Worm (Caenorhabditis elegans) whole organism, L3 larva: Measurements from ENCODE around the gene srt-28.

Experiments used
- R02D3.7 ChIP-seq: fragments of 150-350 bp; optimal IDR thresholded peaks from 2 replicates; lab custom pipeline; 2014; ENCODE audit warnings: missing biosample characterization, missing genetic modification characterization
- ZK546.5 ChIP-seq: sonication (generic microtip); optimal IDR thresholded peaks from 2 replicates; lab custom pipeline; 2017; ENCODE audit warnings: missing biosample characterization, missing genetic modification characterization
- aly-2 ChIP-seq: fragments of 150-350 bp; optimal IDR thresholded peaks from 2 replicates; lab custom pipeline; 2014; ENCODE audit warnings: missing biosample characterization, missing genetic modification characterization
- ama-1 ChIP-seq: fragments of 150-350 bp; optimal IDR thresholded peaks from 2 replicates; lab custom pipeline; 2018
- ceh-16 ChIP-seq: sonication (generic microtip); optimal IDR thresholded peaks from 2 replicates; lab custom pipeline; 2017; ENCODE audit warnings: missing biosample characterization, missing genetic modification characterization
- ceh-28 ChIP-seq: fragments of 150-350 bp; optimal IDR thresholded peaks from 2 replicates; lab custom pipeline; 2014; ENCODE audit warnings: missing biosample characterization, missing genetic modification reagents, missing genetic modification characterization
- ceh-82 ChIP-seq: fragments of 150-350 bp; optimal IDR thresholded peaks from 2 replicates; lab custom pipeline; 2014; ENCODE audit warnings: missing biosample characterization, missing genetic modification characterization
- ceh-9 ChIP-seq: sonication (generic microtip); optimal IDR thresholded peaks from 2 replicates; lab custom pipeline; 2018; ENCODE audit warnings: missing biosample characterization, missing genetic modification characterization
- daf-12 ChIP-seq: fragments of 150-350 bp; optimal IDR thresholded peaks from 2 replicates; lab custom pipeline; 2014; ENCODE audit warnings: missing biosample characterization, missing genetic modification reagents, missing genetic modification characterization
- egl-5 ChIP-seq: fragments of 150-350 bp; optimal IDR thresholded peaks from 2 replicates; lab custom pipeline; 2017; ENCODE audit warnings: missing biosample characterization, missing genetic modification reagents, missing genetic modification characterization, inconsistent platforms
- elt-2 ChIP-seq: sonication (generic microtip); optimal IDR thresholded peaks from 2 replicates; lab custom pipeline; 2016; ENCODE audit warnings: missing genetic modification reagents, mild to moderate bottlenecking, missing genetic modification characterization, missing compliant biosample characterization
- elt-3 ChIP-seq, 3 experiments: fragments of 150-350 bp in 1 of 3; sonication (generic microtip) in 2 of 3; optimal IDR thresholded peaks; 2 replicates in 2 of 3; 4 replicates in 1 of 3; lab custom pipeline; 2014 to 2017; ENCODE audit warnings: missing biosample characterization in 3 of 3, missing genetic modification characterization in 3 of 3
- eor-1 ChIP-seq, 2 experiments: fragments of 150-350 bp; optimal IDR thresholded peaks; 2 replicates each; lab custom pipeline; 2014 to 2018; ENCODE audit warnings: missing biosample characterization in 2 of 2, missing genetic modification characterization in 2 of 2
- fkh-10 ChIP-seq: sonication (generic microtip); optimal IDR thresholded peaks from 2 replicates; lab custom pipeline; 2017; ENCODE audit warnings: missing biosample characterization, missing genetic modification reagents, missing genetic modification characterization
- fkh-2 ChIP-seq: fragments of 150-350 bp; optimal IDR thresholded peaks from 2 replicates; lab custom pipeline; 2014; ENCODE audit warnings: missing biosample characterization, missing genetic modification reagents, missing genetic modification characterization
- hmg-11 ChIP-seq: sonication (generic microtip); optimal IDR thresholded peaks from 2 replicates; lab custom pipeline; 2016; ENCODE audit warnings: missing genetic modification characterization, missing compliant biosample characterization
- jun-1 ChIP-seq: fragments of 150-350 bp; optimal IDR thresholded peaks from 2 replicates; lab custom pipeline; 2014; ENCODE audit warnings: missing biosample characterization, missing genetic modification reagents, missing genetic modification characterization
- lin-15B ChIP-seq: fragments of 150-350 bp; optimal IDR thresholded peaks from 2 replicates; lab custom pipeline; 2014; ENCODE audit warnings: missing biosample characterization, missing genetic modification characterization
- mdl-1 ChIP-seq: fragments of 150-350 bp; optimal IDR thresholded peaks from 2 replicates; lab custom pipeline; 2014; ENCODE audit warnings: missing biosample characterization, missing genetic modification characterization
- mml-1 ChIP-seq: fragments of 150-350 bp; sonication (generic microtip); optimal IDR thresholded peaks from 3 replicates; lab custom pipeline; 2014; ENCODE audit warnings: missing biosample characterization, missing genetic modification characterization
- nfya-1 ChIP-seq: sonication (generic microtip); optimal IDR thresholded peaks from 2 replicates; lab custom pipeline; 2017; ENCODE audit warnings: missing genetic modification characterization, mild to moderate bottlenecking, missing compliant biosample characterization, antibody characterized with exemption, moderate library complexity; ENCODE audit not compliant: insufficient read depth
- nhr-11 ChIP-seq: fragments of 150-350 bp; optimal IDR thresholded peaks from 2 replicates; lab custom pipeline; 2014; ENCODE audit warnings: missing biosample characterization, missing genetic modification characterization
- nhr-12 ChIP-seq: fragments of 150-350 bp; optimal IDR thresholded peaks from 2 replicates; lab custom pipeline; 2014; ENCODE audit warnings: missing biosample characterization, missing genetic modification characterization
- nhr-23 ChIP-seq: fragments of 150-350 bp; optimal IDR thresholded peaks from 2 replicates; lab custom pipeline; 2014; ENCODE audit warnings: missing biosample characterization, missing genetic modification reagents, missing genetic modification characterization
- nhr-237 ChIP-seq: fragments of 150-350 bp; optimal IDR thresholded peaks from 2 replicates; lab custom pipeline; 2014; ENCODE audit warnings: missing biosample characterization, missing genetic modification characterization
- nhr-25 ChIP-seq: sonication (generic microtip); optimal IDR thresholded peaks from 2 replicates; lab custom pipeline; 2017; ENCODE audit warnings: missing biosample characterization, missing genetic modification characterization
- nhr-28 ChIP-seq: fragments of 150-350 bp; optimal IDR thresholded peaks from 2 replicates; lab custom pipeline; 2014; ENCODE audit warnings: missing biosample characterization, missing genetic modification characterization
- nhr-67 ChIP-seq: fragments of 150-350 bp; optimal IDR thresholded peaks from 2 replicates; lab custom pipeline; 2014; ENCODE audit warnings: missing biosample characterization, missing genetic modification characterization
- nhr-77 ChIP-seq: fragments of 150-350 bp; optimal IDR thresholded peaks from 2 replicates; lab custom pipeline; 2014; ENCODE audit warnings: missing biosample characterization, missing genetic modification characterization
- pha-4 ChIP-seq: fragments of 150-350 bp; optimal IDR thresholded peaks from 2 replicates; lab custom pipeline; 2014; ENCODE audit warnings: missing biosample characterization, missing genetic modification reagents, missing genetic modification characterization
- pqm-1 ChIP-seq: fragments of 150-350 bp; optimal IDR thresholded peaks from 2 replicates; lab custom pipeline; 2017; ENCODE audit warnings: missing biosample characterization, missing genetic modification characterization, inconsistent platforms
- sea-2 ChIP-seq: fragments of 150-350 bp; sonication (generic microtip); optimal IDR thresholded peaks from 4 replicates; lab custom pipeline; 2014; ENCODE audit warnings: missing biosample characterization, missing genetic modification reagents, missing genetic modification characterization
- skn-1 ChIP-seq: fragments of 150-350 bp; optimal IDR thresholded peaks from 2 replicates; lab custom pipeline; 2014; ENCODE audit warnings: missing biosample characterization, missing genetic modification characterization
- snpc-4 ChIP-seq: fragments of 150-350 bp; optimal IDR thresholded peaks from 2 replicates; lab custom pipeline; 2014; ENCODE audit warnings: missing biosample characterization, missing genetic modification characterization
- tbx-2 ChIP-seq: sonication (generic microtip); optimal IDR thresholded peaks from 2 replicates; lab custom pipeline; 2016; ENCODE audit warnings: mild to moderate bottlenecking, missing genetic modification characterization, missing compliant biosample characterization
- unc-39 ChIP-seq: sonication (generic microtip); optimal IDR thresholded peaks from 4 replicates; lab custom pipeline; 2017; ENCODE audit warnings: missing biosample characterization, missing genetic modification characterization
- unc-62 ChIP-seq: fragments of 150-350 bp; sonication (generic microtip); optimal IDR thresholded peaks from 4 replicates; lab custom pipeline; 2014; ENCODE audit warnings: missing biosample characterization, missing genetic modification reagents, missing genetic modification characterization
- zag-1 ChIP-seq: fragments of 150-350 bp; optimal IDR thresholded peaks from 2 replicates; lab custom pipeline; 2014; ENCODE audit warnings: missing biosample characterization, missing genetic modification characterization
- ztf-11 ChIP-seq: fragments of 150-350 bp; optimal IDR thresholded peaks from 2 replicates; lab custom pipeline; 2014; ENCODE audit warnings: missing biosample characterization, missing genetic modification characterization
- ztf-4 ChIP-seq: fragments of 150-350 bp; optimal IDR thresholded peaks from 2 replicates; lab custom pipeline; 2014; ENCODE audit warnings: missing biosample characterization, missing genetic modification characterization

srt-28 gene

DNA sequence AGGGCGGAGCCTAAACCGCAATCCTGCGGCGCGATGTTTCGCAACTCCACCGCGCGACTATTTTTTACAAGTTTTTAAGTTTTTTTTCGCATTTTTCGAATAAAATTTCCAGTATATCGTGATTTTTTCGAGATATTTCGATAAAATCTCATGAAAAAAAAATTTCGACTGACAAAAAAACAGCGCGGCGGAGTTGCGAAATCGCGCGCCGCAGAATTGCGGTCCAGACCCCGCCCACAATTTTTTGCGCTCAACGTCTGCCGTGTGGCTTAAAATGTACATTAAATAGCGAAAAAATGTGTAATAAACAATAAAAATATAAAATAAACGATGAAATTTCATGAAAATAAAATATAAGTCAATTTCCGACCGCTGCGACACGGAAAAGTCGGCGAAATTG is 15.7 kb downstream of the srt-28 start:
- TF ChIP-seq ZK546.5 (tag; lab: Kevin White, UChicago) (no peak), nhr-77 (tag; lab: Kevin White, UChicago) (no peak), R02D3.7 (tag; lab: Kevin White, UChicago) (no peak)

DNA sequence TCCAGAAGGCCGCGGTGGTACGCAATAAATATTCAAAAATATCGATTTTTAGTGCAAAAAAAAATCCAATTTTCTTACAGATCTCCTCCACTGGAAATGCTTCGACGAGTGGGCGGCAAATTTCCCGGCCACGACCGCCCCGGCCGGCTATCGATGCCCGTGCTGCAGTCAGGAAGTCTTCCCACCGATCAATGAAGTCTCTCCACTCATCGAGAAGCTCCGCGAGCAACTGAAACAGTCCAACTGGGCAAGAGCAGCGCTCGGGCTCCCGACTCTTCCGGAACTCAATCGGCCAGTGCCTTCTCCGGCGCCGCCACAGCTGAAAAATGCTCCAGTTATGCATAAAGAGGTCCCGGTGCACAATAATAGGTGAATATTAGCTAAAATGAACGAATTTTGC is 17.5 kb downstream of the srt-28 start, which contains the start of gene Y45G12B.3:
Y45G12B.3 (minus strand) TSS at position 320 of the 400 bp plus-strand sequence.
- no peak for TF ChIP-seq ceh-82 (tag; lab: Kevin White, UChicago)
- no peak for TF ChIP-seq nhr-23
- no peak for TF ChIP-seq egl-5 (tag; lab: Kevin White, UChicago)
- TF ChIP-seq nhr-77 (tag; lab: Kevin White, UChicago): no peak
- no peak for TF ChIP-seq ZK546.5 (tag; lab: Kevin White, UChicago)
- no peak for TF ChIP-seq jun-1 (tag; lab: Kevin White, UChicago)
- no peak for TF ChIP-seq elt-2 (tag; lab: Kevin White, UChicago)
- no peak for TF ChIP-seq ceh-16 (tag; lab: Kevin White, UChicago)
- TF ChIP-seq unc-62 (GFP tag; lab: Kevin White, UChicago): no peak
- no peak for TF ChIP-seq ztf-4
- TF ChIP-seq fkh-2 (tag; lab: Kevin White, UChicago): no peak
- no peak for TF ChIP-seq elt-3 (tag; optimal IDR thresholded peaks at IDR 0.05; lab: Kevin White, UChicago)

DNA sequence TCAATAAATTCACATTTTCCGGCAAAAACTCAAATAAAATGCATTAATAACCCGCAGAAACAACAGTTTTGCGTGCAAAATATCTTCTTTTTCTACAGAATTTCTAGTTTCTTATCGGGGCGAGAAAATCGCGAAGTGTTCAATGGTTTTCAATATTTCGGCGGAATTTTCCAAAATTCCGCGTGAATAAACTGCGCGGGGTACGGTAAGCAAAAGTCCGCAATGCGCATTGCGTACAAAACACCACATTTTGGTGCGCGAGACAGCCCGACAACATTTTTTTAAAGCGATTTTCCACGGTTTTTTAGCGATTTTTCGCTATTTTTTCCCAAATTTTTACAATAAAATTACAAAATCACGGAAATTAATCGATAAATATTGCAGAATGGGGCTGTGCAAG is 19.0 kb downstream of the srt-28 start, which contains the start of gene Y45G12B.2:
Y45G12B.2 (plus strand) TSS at position 383 of the 400 bp plus-strand sequence.
- TF ChIP-seq ceh-28 (tag; lab: Kevin White, UChicago) (peak; percentile 31), ceh-16 (tag; lab: Kevin White, UChicago) (no peak), nhr-25 (tag; lab: Kevin White, UChicago) (peak; percentile 38), skn-1 (no peak), pha-4 (tag; lab: Kevin White, UChicago) (peak; percentile 77), nfya-1 (peak; percentile 90), nhr-77 (tag; lab: Kevin White, UChicago) (no peak), snpc-4 (tag; lab: Kevin White, UChicago) (peak; percentile 8), fkh-10 (no peak), hmg-11 (peak; percentile 67), jun-1 (tag; lab: Kevin White, UChicago) (peak; percentile 17), nhr-23 (peak; percentile 58), nhr-28 (no peak), sea-2 (GFP tag; lab: Kevin White, UChicago) (peak; percentile 17), R02D3.7 (tag; lab: Kevin White, UChicago) (no peak), pqm-1 (tag; lab: Kevin White, UChicago) (peak; percentile 58), lin-15B (peak; percentile 71), elt-2 (tag; lab: Kevin White, UChicago) (peak; percentile 47), nhr-237 (tag; lab: Kevin White, UChicago) (no peak)

DNA sequence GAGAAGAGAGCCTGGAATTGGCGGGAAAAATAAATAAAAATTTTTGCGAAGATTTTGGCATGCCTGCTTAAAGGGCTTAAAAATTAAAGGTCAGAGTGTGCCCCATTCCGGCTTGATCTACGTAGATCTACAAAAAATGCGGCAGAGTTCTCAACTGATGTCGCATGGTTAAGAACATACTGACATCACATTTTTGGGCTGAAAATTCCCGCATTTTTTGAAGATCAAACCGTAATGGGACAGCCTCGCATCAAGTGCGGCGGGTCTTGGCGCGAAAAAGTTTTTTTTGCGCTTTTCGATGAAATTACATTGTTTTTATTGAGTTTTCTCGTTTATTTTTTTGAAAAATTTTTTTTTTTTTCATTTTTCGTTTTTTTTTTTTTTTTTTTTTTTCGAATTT is 22.5 kb downstream of the srt-28 start:
- no peak for TF ChIP-seq nhr-28
- TF ChIP-seq egl-5 (tag; lab: Kevin White, UChicago): no peak
- no peak for TF ChIP-seq mdl-1 (tag; lab: Kevin White, UChicago)
- no peak for TF ChIP-seq R02D3.7 (tag; lab: Kevin White, UChicago)
- TF ChIP-seq ama-1 (lab: Kevin White, UChicago): no peak
- no peak for TF ChIP-seq ceh-9 (tag; lab: Kevin White, UChicago)
- TF ChIP-seq ceh-28 (tag; lab: Kevin White, UChicago): no peak
- TF ChIP-seq pha-4 (tag; lab: Kevin White, UChicago): no peak
- TF ChIP-seq hmg-11: no peak
- no peak for TF ChIP-seq elt-2 (tag; lab: Kevin White, UChicago)
- no peak for TF ChIP-seq pqm-1 (tag; lab: Kevin White, UChicago)
- TF ChIP-seq lin-15B: no peak

DNA sequence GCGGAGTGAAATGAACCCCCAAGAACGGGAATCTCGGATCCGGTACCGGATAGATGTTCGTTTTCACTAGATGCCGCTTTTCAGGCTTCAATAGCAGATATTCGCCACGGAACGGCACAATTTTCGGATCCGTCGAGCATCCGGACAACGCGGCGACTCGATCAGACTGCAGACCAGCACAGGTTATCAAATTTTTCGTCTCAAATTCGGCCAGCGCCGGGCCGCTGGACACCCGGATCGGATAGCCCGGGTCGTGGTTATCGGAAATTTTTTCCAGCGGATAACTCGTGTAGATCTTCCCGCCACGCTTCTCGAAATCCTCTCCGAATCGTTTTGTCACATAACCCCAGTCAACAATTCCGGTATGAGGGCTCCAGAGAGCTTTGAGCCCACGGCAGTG is 23.0 kb downstream of the srt-28 start:
- TF ChIP-seq nhr-12 (no peak), ztf-11 (tag; lab: Kevin White, UChicago) (no peak), fkh-2 (tag; lab: Kevin White, UChicago) (no peak), eor-1 (tag; optimal IDR thresholded peaks at IDR 0.05; lab: Kevin White, UChicago) (no peak), unc-39 (no peak), aly-2 (tag; lab: Kevin White, UChicago) (no peak), nhr-23 (no peak), ceh-16 (tag; lab: Kevin White, UChicago) (no peak), lin-15B (no peak), hmg-11 (no peak), fkh-10 (no peak), nhr-11 (tag; lab: Kevin White, UChicago) (no peak), R02D3.7 (tag; lab: Kevin White, UChicago) (no peak), ceh-28 (tag; lab: Kevin White, UChicago) (no peak), zag-1 (no peak), mml-1 (tag; lab: Kevin White, UChicago) (no peak), elt-2 (tag; lab: Kevin White, UChicago) (no peak), tbx-2 (tag; lab: Kevin White, UChicago) (no peak), daf-12 (no peak), nhr-67 (tag; lab: Kevin White, UChicago) (no peak)
